Fruit fly (Drosophila melanogaster): ENCODE data around the gene CG42740.

Gene CG42740

DNA sequence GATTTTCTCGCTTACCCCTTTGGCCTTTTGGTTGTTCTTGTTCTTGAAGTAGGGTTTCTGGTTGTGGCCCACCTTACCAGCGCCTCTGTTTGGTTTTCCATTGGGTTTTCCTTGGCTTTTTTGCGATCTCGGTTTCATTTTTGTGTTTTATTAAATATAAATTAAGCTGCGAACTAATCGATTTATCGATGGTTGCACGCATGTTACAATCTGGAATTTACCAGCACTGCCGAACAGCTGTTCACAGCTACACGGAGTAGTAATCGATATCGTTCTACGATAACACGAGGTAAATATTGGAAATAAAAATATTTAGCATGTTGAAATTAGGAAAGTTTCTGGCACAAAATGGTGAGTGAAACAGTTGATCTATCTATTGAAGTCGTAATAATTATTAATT lies 924 bp upstream of the CG42740 start, which contains the start of the genes CG15535 and mRpS18C (continued):
- TF ChIP-seq repo (GFP tag; optimal IDR thresholded peaks at IDR 0.05) (no peak), CG8290 (GFP tag; optimal IDR thresholded peaks at IDR 0.05) (no peak), CG8290 (tag; optimal IDR thresholded peaks at IDR 0.05) (peak in 1 of 2 experiments; percentile 38), CG43689 (GFP tag; IDR thresholded peaks at IDR 0.05) (no peak), CG11247 (GFP tag; IDR thresholded peaks at IDR 0.05) (no peak), CG7963 (GFP tag; IDR thresholded peaks at IDR 0.05; ENCODE audit: partially characterized antibody) (peak; percentile 76), Nf-YB (GFP tag; optimal IDR thresholded peaks at IDR 0.05) (no peak), ems (GFP tag; optimal IDR thresholded peaks at IDR 0.05) (no peak), p53 (GFP tag; optimal IDR thresholded peaks at IDR 0.05) (no peak), Ets97D (GFP tag; optimal IDR thresholded peaks at IDR 0.05) (peak; percentile 49), Ssrp (tag; optimal IDR thresholded peaks at IDR 0.05) (no peak), ab (GFP tag; optimal IDR thresholded peaks at IDR 0.05) (no peak), CG11504 (tag; optimal IDR thresholded peaks at IDR 0.05) (no peak), CG8765 (GFP tag; IDR thresholded peaks at IDR 0.05) (no peak), Rx (GFP tag; IDR thresholded peaks at IDR 0.05) (no peak), aop (GFP tag; IDR thresholded peaks at IDR 0.05) (no peak), btn (GFP tag; optimal IDR thresholded peaks at IDR 0.05) (no peak), br (optimal IDR thresholded peaks at IDR 0.05) (no peak), CG10321 (GFP tag; IDR thresholded peaks at IDR 0.05) (no peak), CG18764 (GFP tag; optimal IDR thresholded peaks at IDR 0.05) (no peak), toy (GFP tag; IDR thresholded peaks at IDR 0.05) (no peak), grau (tag; optimal IDR thresholded peaks at IDR 0.05) (peak; percentile 11), cad (GFP tag; optimal IDR thresholded peaks at IDR 0.05) (no peak), trem (tag; optimal IDR thresholded peaks at IDR 0.05) (peak; percentile 48), HLH4C (GFP tag; IDR thresholded peaks at IDR 0.05; ENCODE audit: partially characterized antibody) (peak; percentile 81), CG2116 (GFP tag; optimal IDR thresholded peaks at IDR 0.05) (peak; percentile 90), Opbp (GFP tag; IDR thresholded peaks at IDR 0.05; ENCODE audit: partially characterized antibody) (peak; percentile 83; the same call in 2 of the 3 replicates), CHES-1-like (GFP tag; optimal IDR thresholded peaks at IDR 0.05) (peak; percentile 15), bigmax (GFP tag; optimal IDR thresholded peaks at IDR 0.05) (no peak), kni (GFP tag; optimal IDR thresholded peaks at IDR 0.05) (no peak), Max (GFP tag; optimal IDR thresholded peaks at IDR 0.05) (peak; percentile 13), gfzf (GFP tag; optimal IDR thresholded peaks at IDR 0.05) (no peak), lbe (GFP tag; optimal IDR thresholded peaks at IDR 0.05) (peak; percentile 27), slbo (GFP tag; IDR thresholded peaks at IDR 0.05) (0 out of 2 replicates have a peak, but pooled peaks have one; percentile 21), vnd (GFP tag; IDR thresholded peaks at IDR 0.05; ENCODE audit: partially characterized antibody) (peak; percentile 62; the same call in 2 of the 3 replicates), CG2120 (GFP tag; optimal IDR thresholded peaks at IDR 0.05) (no peak), CG31365 (tag; optimal IDR thresholded peaks at IDR 0.05) (no peak), phol (tag; optimal IDR thresholded peaks at IDR 0.05) (peak; percentile 22), tna (GFP tag; IDR thresholded peaks at IDR 0.05; ENCODE audit: partially characterized antibody) (peak; percentile 64), gsb-n (tag; optimal IDR thresholded peaks at IDR 0.05) (peak; percentile 27), CG17385 (GFP tag; optimal IDR thresholded peaks at IDR 0.05) (no peak), oc (tag; optimal IDR thresholded peaks at IDR 0.05) (no peak), Nf-YA (GFP tag; IDR thresholded peaks at IDR 0.05) (no peak), gce (GFP tag; IDR thresholded peaks at IDR 0.05) (no peak), h (optimal IDR thresholded peaks at IDR 0.05) (no peak), odd (GFP tag; optimal IDR thresholded peaks at IDR 0.05) (no peak), CG8359 (GFP tag; optimal IDR thresholded peaks at IDR 0.05; ENCODE audit: borderline replicate concordance) (no peak), CG11085 (GFP tag; IDR thresholded peaks at IDR 0.05) (no peak), CG3847 (GFP tag; IDR thresholded peaks at IDR 0.05) (no peak), CG13894 (tag; optimal IDR thresholded peaks at IDR 0.05) (no peak), CG4854 (GFP tag; optimal IDR thresholded peaks at IDR 0.05) (no peak), ind (GFP tag; optimal IDR thresholded peaks at IDR 0.05) (no peak), Chrac-16 (GFP tag; optimal IDR thresholded peaks at IDR 0.05) (no peak)

Data from whole organism, embryonic.